Worm (Caenorhabditis elegans) whole organism, early embryonic: ENCODE data around the gene sel-9.

ENCODE experiments used
- ama-1 ChIP-seq: fragments of 150-350 bp; optimal IDR thresholded peaks from 2 replicates; lab custom pipeline; 2014
- ceh-36 ChIP-seq: sonication (generic microtip); optimal IDR thresholded peaks from 2 replicates; lab custom pipeline; 2016; ENCODE audit warnings: missing genetic modification characterization, inconsistent platforms, missing compliant biosample characterization
- flt-1 ChIP-seq: fragments of 200-800 bp; sonication (Bioruptor generic); IDR thresholded peaks from 2 replicates; pipeline ENCODE4 v1.3.6; 2022; ENCODE audit warnings: missing genetic modification characterization, missing compliant biosample characterization
- tbx-11 ChIP-seq: fragments of 200-800 bp; sonication (Bioruptor generic); IDR thresholded peaks from 2 replicates; pipeline ENCODE4 v1.3.6; 2022; ENCODE audit warnings: missing genetic modification characterization, missing compliant biosample characterization

- TF ChIP-seq ama-1 (lab: Kevin White, UChicago) (no peak), flt-1 (GFP tag; lab: Robert Waterston, UW) (no peak), ceh-36 (tag; lab: Kevin White, UChicago) (no peak), tbx-11 (GFP tag; lab: Robert Waterston, UW) (no peak)
Measured at ce11 chrV:8271395-8271794, 31.0 kb downstream of the sel-9 start.
